Fruit fly (Drosophila melanogaster) whole organism, pupa: ENCODE measurements around the gene CG33631.

Experiments
- CG10348 ChIP-seq: fragments of 200-800 bp; sonication (Bioruptor generic); IDR thresholded peaks from 2 replicates; pipeline ENCODE4 v1.3.6; 2022; ENCODE audit warnings: missing biosample characterization, missing genetic modification characterization
- CG13204 ChIP-seq: fragments of 200-800 bp; sonication (Bioruptor generic); optimal IDR thresholded peaks from 2 replicates; lab custom pipeline; 2018; ENCODE audit warnings: missing biosample characterization, mild to moderate bottlenecking, missing genetic modification characterization, moderate library complexity
- CG14655 ChIP-seq: fragments of 200-800 bp; sonication (Bioruptor generic); optimal IDR thresholded peaks from 3 replicates; lab custom pipeline; 2017; ENCODE audit warnings: mild to moderate bottlenecking, missing biosample characterization, missing genetic modification reagents, missing genetic modification characterization
- CG15710 ChIP-seq: fragments of 200-800 bp; sonication (Bioruptor generic); optimal IDR thresholded peaks from 2 replicates; lab custom pipeline; 2018; ENCODE audit warnings: missing biosample characterization, mild to moderate bottlenecking, missing genetic modification characterization, moderate library complexity
- CG17806 ChIP-seq: fragments of 200-800 bp; sonication (Bioruptor generic); optimal IDR thresholded peaks from 2 replicates; lab custom pipeline; 2018; ENCODE audit warnings: missing biosample characterization, mild to moderate bottlenecking, missing genetic modification characterization, moderate library complexity
- CG32121 ChIP-seq: fragments of 200-800 bp; sonication (Bioruptor generic); IDR thresholded peaks from 2 replicates; pipeline ENCODE4 v1.3.6; 2022; ENCODE audit warnings: missing biosample characterization, missing genetic modification characterization
- CG8301 ChIP-seq: fragments of 200-800 bp; sonication (Bioruptor generic); optimal IDR thresholded peaks from 2 replicates; lab custom pipeline; 2018; ENCODE audit warnings: missing biosample characterization, mild to moderate bottlenecking, missing genetic modification characterization
- CG9948 ChIP-seq: fragments of 200-800 bp; sonication (Bioruptor generic); optimal IDR thresholded peaks from 2 replicates; lab custom pipeline; 2018; ENCODE audit warnings: missing biosample characterization, mild to moderate bottlenecking, missing genetic modification characterization, moderate library complexity
- D1 ChIP-seq: fragments of 200-800 bp; sonication (Bioruptor generic); optimal IDR thresholded peaks from 2 replicates; lab custom pipeline; 2018; ENCODE audit warnings: missing biosample characterization, mild to moderate bottlenecking, missing genetic modification characterization, moderate library complexity
- Pif1B ChIP-seq: fragments of 200-800 bp; sonication (Bioruptor generic); optimal IDR thresholded peaks from 3 replicates; lab custom pipeline; 2016; ENCODE audit warnings: missing biosample characterization, missing genetic modification characterization
- Snoo ChIP-seq: fragments of 200-800 bp; sonication (Bioruptor generic); optimal IDR thresholded peaks from 3 replicates; lab custom pipeline; 2017; ENCODE audit warnings: missing biosample characterization, mild to moderate bottlenecking, missing genetic modification characterization, inconsistent platforms
- gl ChIP-seq: fragments of 200-800 bp; sonication (Bioruptor generic); optimal IDR thresholded peaks from 2 replicates; lab custom pipeline; 2018; ENCODE audit warnings: missing biosample characterization, mild to moderate bottlenecking, missing genetic modification characterization

- TF ChIP-seq CG17806 (tag; lab: Kevin White, UChicago), result peak; percentile 14
- TF ChIP-seq Snoo, result no peak
- TF ChIP-seq CG8301 (tag; lab: Kevin White, UChicago), result no peak
- TF ChIP-seq Pif1B (GFP tag; lab: Kevin White, UChicago), result no peak
- TF ChIP-seq CG9948 (tag; lab: Kevin White, UChicago), result peak; percentile 25
- TF ChIP-seq D1, result no peak
- TF ChIP-seq CG10348 (GFP tag; lab: Robert Waterston, UW), result no peak
- no peak for TF ChIP-seq CG13204 (GFP tag; lab: Kevin White, UChicago)
- TF ChIP-seq CG14655 (GFP tag; lab: Kevin White, UChicago), result no peak
- peak; percentile 18 for TF ChIP-seq CG15710 (tag; lab: Kevin White, UChicago)
- TF ChIP-seq gl, result no peak
- no peak for TF ChIP-seq CG32121 (GFP tag; lab: Robert Waterston, UW)
Observed at dm6 chr3R:10109938-10110337, 46.1 kb downstream of the CG33631 start, which contains the start of gene Fmr1.
